Fruit fly (Drosophila melanogaster) whole organism, embryonic: ENCODE data around the gene CG9992.

Experiments used
- Atf3 ChIP-seq: fragments of 200-800 bp; sonication (Bioruptor generic); optimal IDR thresholded peaks from 3 replicates; lab custom pipeline; 2016; ENCODE audit warnings: missing biosample characterization, missing genetic modification characterization
- Bdp1 ChIP-seq: fragments of 200-800 bp; sonication (Bioruptor generic); optimal IDR thresholded peaks from 3 replicates; lab custom pipeline; 2016; ENCODE audit warnings: missing biosample characterization, missing genetic modification characterization
- CG11093 ChIP-seq: fragments of 200-800 bp; sonication (Bioruptor generic); IDR thresholded peaks from 3 replicates; pipeline ENCODE4 v1.3.6; 2022; ENCODE audit warnings: missing biosample characterization, missing genetic modification characterization
- CG11504 ChIP-seq: fragments of 200-800 bp; sonication (Bioruptor generic); optimal IDR thresholded peaks from 3 replicates; lab custom pipeline; 2019; ENCODE audit warnings: missing biosample characterization, mild to moderate bottlenecking, missing genetic modification characterization, moderate library complexity
- CG12942 ChIP-seq: fragments of 200-800 bp; sonication (Bioruptor generic); optimal IDR thresholded peaks from 3 replicates; lab custom pipeline; 2016; ENCODE audit warnings: missing biosample characterization, missing genetic modification characterization
- CG13424 ChIP-seq: fragments of 200-800 bp; sonication (Bioruptor generic); optimal IDR thresholded peaks from 2 replicates; lab custom pipeline; 2019; ENCODE audit warnings: missing biosample characterization, mild to moderate bottlenecking, missing genetic modification characterization, moderate library complexity
- CG15696 ChIP-seq: fragments of 200-800 bp; sonication (Bioruptor generic); optimal IDR thresholded peaks from 2 replicates; lab custom pipeline; 2019; ENCODE audit warnings: missing biosample characterization, mild to moderate bottlenecking, missing genetic modification characterization, moderate library complexity
- CG17568 ChIP-seq: fragments of 200-800 bp; sonication (Bioruptor generic); optimal IDR thresholded peaks from 2 replicates; lab custom pipeline; 2018; ENCODE audit warnings: missing biosample characterization, mild to moderate bottlenecking, missing genetic modification characterization, moderate library complexity
- CG18599 ChIP-seq: fragments of 200-800 bp; sonication (Bioruptor generic); optimal IDR thresholded peaks from 3 replicates; lab custom pipeline; 2017; ENCODE audit warnings: missing biosample characterization, missing genetic modification characterization, mild to moderate bottlenecking, moderate library complexity, missing genetic modification reagents
- CG18619 ChIP-seq: fragments of 200-800 bp; sonication (Bioruptor generic); optimal IDR thresholded peaks from 3 replicates; lab custom pipeline; 2017; ENCODE audit warnings: missing biosample characterization, mild to moderate bottlenecking, missing genetic modification characterization
- CG18764 ChIP-seq: fragments of 200-800 bp; sonication (Bioruptor generic); optimal IDR thresholded peaks from 3 replicates; lab custom pipeline; 2016; ENCODE audit warnings: missing biosample characterization, missing genetic modification characterization
- CG3163 ChIP-seq: fragments of 200-800 bp; sonication (Bioruptor generic); optimal IDR thresholded peaks from 3 replicates; lab custom pipeline; 2016; ENCODE audit warnings: missing biosample characterization, missing genetic modification characterization
- CG3281 ChIP-seq: fragments of 200-800 bp; sonication (Bioruptor generic); optimal IDR thresholded peaks from 3 replicates; lab custom pipeline; 2017; ENCODE audit warnings: missing biosample characterization, mild to moderate bottlenecking, missing genetic modification characterization
- CG33213 ChIP-seq: fragments of 200-800 bp; sonication (Bioruptor generic); optimal IDR thresholded peaks from 3 replicates; lab custom pipeline; 2016; ENCODE audit warnings: missing biosample characterization, missing genetic modification characterization
- CG34422 ChIP-seq: fragments of 200-800 bp; sonication (Bioruptor generic); IDR thresholded peaks from 3 replicates; pipeline ENCODE4 v1.3.6; 2022; ENCODE audit warnings: missing biosample characterization, missing genetic modification characterization
- CG4328 ChIP-seq: fragments of 200-800 bp; sonication (Bioruptor generic); optimal IDR thresholded peaks from 3 replicates; lab custom pipeline; 2017; ENCODE audit warnings: missing biosample characterization, missing genetic modification reagents, missing genetic modification characterization
- CG7372 ChIP-seq: fragments of 200-800 bp; sonication (Bioruptor generic); IDR thresholded peaks from 2 replicates; pipeline ENCODE4 v1.3.6; 2022; ENCODE audit warnings: missing biosample characterization, missing genetic modification characterization
- CG7839 ChIP-seq: fragments of 200-800 bp; sonication (Bioruptor generic); optimal IDR thresholded peaks from 3 replicates; lab custom pipeline; 2018; ENCODE audit warnings: missing biosample characterization, mild to moderate bottlenecking, missing genetic modification characterization, moderate library complexity
- CG8290 ChIP-seq, 3 experiments: fragments of 200-800 bp; sonication (Bioruptor generic); optimal IDR thresholded peaks; 2 replicates each; lab custom pipeline; 2016 to 2019; ENCODE audit warnings: missing biosample characterization in 3 of 3, missing genetic modification characterization in 3 of 3, mild to moderate bottlenecking in 2 of 3, moderate library complexity in 1 of 3
- CG8478 ChIP-seq: fragments of >200 bp; optimal IDR thresholded peaks from 2 replicates; lab custom pipeline; 2018
- CG8765 ChIP-seq: fragments of 200-800 bp; sonication (Bioruptor generic); IDR thresholded peaks from 2 replicates; pipeline ENCODE4 v1.3.6; 2022; ENCODE audit warnings: missing biosample characterization, missing genetic modification characterization
- CG8944 ChIP-seq: fragments of 200-800 bp; sonication (Bioruptor generic); optimal IDR thresholded peaks from 3 replicates; lab custom pipeline; 2016; ENCODE audit warnings: missing biosample characterization, missing genetic modification characterization
- CG9817 ChIP-seq: fragments of 200-800 bp; sonication (Bioruptor generic); optimal IDR thresholded peaks from 2 replicates; lab custom pipeline; 2018; ENCODE audit warnings: missing biosample characterization, mild to moderate bottlenecking, missing genetic modification characterization, moderate library complexity
- CHES-1-like ChIP-seq: fragments of 200-800 bp; sonication (Bioruptor generic); optimal IDR thresholded peaks from 2 replicates; lab custom pipeline; 2016; ENCODE audit warnings: missing biosample characterization, missing genetic modification characterization
- Dref ChIP-seq: fragments of 200-800 bp; sonication (Bioruptor generic); IDR thresholded peaks from 2 replicates; pipeline ENCODE4 v1.3.6; 2022; ENCODE audit warnings: missing biosample characterization, missing genetic modification characterization
- Fer1 ChIP-seq: fragments of 200-800 bp; sonication (Bioruptor generic); optimal IDR thresholded peaks from 2 replicates; lab custom pipeline; 2017; ENCODE audit warnings: missing biosample characterization, mild to moderate bottlenecking, missing genetic modification characterization
- Gsc ChIP-seq: fragments of 200-800 bp; sonication (Bioruptor generic); IDR thresholded peaks from 2 replicates; pipeline ENCODE4 v1.3.6; 2022; ENCODE audit warnings: missing biosample characterization, missing genetic modification characterization
- HmgZ ChIP-seq: fragments of 200-800 bp; sonication (Bioruptor generic); optimal IDR thresholded peaks from 2 replicates; lab custom pipeline; 2018; ENCODE audit warnings: missing biosample characterization, mild to moderate bottlenecking, missing genetic modification characterization
- Hmx ChIP-seq: fragments of 200-800 bp; sonication (Bioruptor generic); optimal IDR thresholded peaks from 2 replicates; lab custom pipeline; 2016; ENCODE audit warnings: missing biosample characterization, missing genetic modification characterization
- Med ChIP-seq: fragments of 200-800 bp; sonication (Bioruptor generic); peaks from one replicate; lab custom pipeline; 2016; ENCODE audit warnings: missing biosample characterization, missing genetic modification characterization, mild to moderate bottlenecking, inconsistent platforms, moderate library complexity
- Oaz ChIP-seq: fragments of 200-800 bp; sonication (Bioruptor generic); IDR thresholded peaks from 2 replicates; pipeline ENCODE4 v1.3.6; 2022; ENCODE audit warnings: missing biosample characterization, missing genetic modification characterization
- Sry-β ChIP-seq: fragments of 200-800 bp; sonication (Bioruptor generic); optimal IDR thresholded peaks from 2 replicates; lab custom pipeline; 2018; ENCODE audit warnings: missing biosample characterization, mild to moderate bottlenecking, missing genetic modification characterization, moderate library complexity
- Sry-δ ChIP-seq: fragments of 200-800 bp; sonication (Bioruptor generic); optimal IDR thresholded peaks from 2 replicates; lab custom pipeline; 2016; ENCODE audit warnings: missing biosample characterization, missing genetic modification characterization
- YL-1 ChIP-seq: fragments of 200-800 bp; sonication (Bioruptor generic); optimal IDR thresholded peaks from 3 replicates; lab custom pipeline; 2017; ENCODE audit warnings: missing biosample characterization, mild to moderate bottlenecking, missing genetic modification characterization
- bbx ChIP-seq: fragments of 200-800 bp; sonication (Bioruptor generic); IDR thresholded peaks from 2 replicates; pipeline ENCODE4 v1.3.6; 2022; ENCODE audit warnings: missing biosample characterization, missing genetic modification characterization; ENCODE audit not compliant: partially characterized antibody
- dan ChIP-seq: fragments of 200-800 bp; sonication (Bioruptor generic); IDR thresholded peaks from 2 replicates; pipeline ENCODE4 v1.3.6; 2022; ENCODE audit warnings: missing biosample characterization, missing genetic modification characterization
- dmrt11E ChIP-seq: fragments of 200-800 bp; sonication (Bioruptor generic); optimal IDR thresholded peaks from 3 replicates; lab custom pipeline; 2018; ENCODE audit warnings: missing biosample characterization, mild to moderate bottlenecking, missing genetic modification characterization, moderate library complexity
- dpn ChIP-seq, 2 experiments: fragments of 200-800 bp; sonication (Bioruptor generic); optimal IDR thresholded peaks; 3 replicates each; lab custom pipeline; 2016; ENCODE audit warnings: missing biosample characterization in 2 of 2, missing genetic modification characterization in 2 of 2
- emc ChIP-seq: fragments of 200-800 bp; sonication (Bioruptor generic); optimal IDR thresholded peaks from 2 replicates; lab custom pipeline; 2016; ENCODE audit warnings: missing biosample characterization, missing genetic modification characterization
- ems ChIP-seq: fragments of 200-800 bp; sonication (Bioruptor generic); optimal IDR thresholded peaks from 3 replicates; lab custom pipeline; 2016; ENCODE audit warnings: missing biosample characterization, missing genetic modification characterization
- gcm2 ChIP-seq: fragments of 200-800 bp; sonication (Bioruptor generic); optimal IDR thresholded peaks from 2 replicates; lab custom pipeline; 2016; ENCODE audit warnings: missing biosample characterization, missing genetic modification characterization
- kni ChIP-seq: fragments of 200-800 bp; sonication (Bioruptor generic); optimal IDR thresholded peaks from 3 replicates; lab custom pipeline; 2017; ENCODE audit warnings: mild to moderate bottlenecking, missing biosample characterization, missing genetic modification reagents, missing genetic modification characterization
- lilli ChIP-seq: fragments of 200-800 bp; sonication (Bioruptor generic); optimal IDR thresholded peaks from 3 replicates; lab custom pipeline; 2016; ENCODE audit warnings: missing biosample characterization, missing genetic modification characterization
- onecut ChIP-seq: fragments of 200-800 bp; sonication (Bioruptor generic); IDR thresholded peaks from 2 replicates; pipeline ENCODE4 v1.3.6; 2022; ENCODE audit warnings: missing biosample characterization, missing genetic modification characterization
- pros ChIP-seq: fragments of 200-800 bp; sonication (Bioruptor generic); optimal IDR thresholded peaks from 3 replicates; lab custom pipeline; 2019; ENCODE audit warnings: missing biosample characterization, mild to moderate bottlenecking, missing genetic modification characterization, moderate library complexity
- tap ChIP-seq: fragments of 200-800 bp; optimal IDR thresholded peaks from 3 replicates; lab custom pipeline; 2019; ENCODE audit warnings: missing biosample characterization, mild to moderate bottlenecking, missing genetic modification characterization, moderate library complexity
- vnd ChIP-seq: fragments of 200-800 bp; sonication (Bioruptor generic); IDR thresholded peaks from 3 replicates; pipeline ENCODE4 v1.3.6; 2022; ENCODE audit warnings: missing biosample characterization, missing genetic modification characterization; ENCODE audit not compliant: partially characterized antibody
- vvl ChIP-seq: fragments of 200-800 bp; sonication (Bioruptor generic); IDR thresholded peaks from 2 replicates; pipeline ENCODE4 v1.3.6; 2022; ENCODE audit warnings: missing biosample characterization, missing genetic modification characterization
- zen ChIP-seq: fragments of 200-800 bp; sonication (Bioruptor generic); optimal IDR thresholded peaks from 3 replicates; lab custom pipeline; 2018; ENCODE audit warnings: missing biosample characterization, mild to moderate bottlenecking, missing genetic modification characterization, moderate library complexity
- zen2 ChIP-seq: fragments of 200-800 bp; sonication (Bioruptor generic); IDR thresholded peaks from 3 replicates; pipeline ENCODE4 v1.3.6; 2022; ENCODE audit warnings: missing biosample characterization, missing genetic modification characterization; ENCODE audit not compliant: partially characterized antibody

CG9992 gene

DNA sequence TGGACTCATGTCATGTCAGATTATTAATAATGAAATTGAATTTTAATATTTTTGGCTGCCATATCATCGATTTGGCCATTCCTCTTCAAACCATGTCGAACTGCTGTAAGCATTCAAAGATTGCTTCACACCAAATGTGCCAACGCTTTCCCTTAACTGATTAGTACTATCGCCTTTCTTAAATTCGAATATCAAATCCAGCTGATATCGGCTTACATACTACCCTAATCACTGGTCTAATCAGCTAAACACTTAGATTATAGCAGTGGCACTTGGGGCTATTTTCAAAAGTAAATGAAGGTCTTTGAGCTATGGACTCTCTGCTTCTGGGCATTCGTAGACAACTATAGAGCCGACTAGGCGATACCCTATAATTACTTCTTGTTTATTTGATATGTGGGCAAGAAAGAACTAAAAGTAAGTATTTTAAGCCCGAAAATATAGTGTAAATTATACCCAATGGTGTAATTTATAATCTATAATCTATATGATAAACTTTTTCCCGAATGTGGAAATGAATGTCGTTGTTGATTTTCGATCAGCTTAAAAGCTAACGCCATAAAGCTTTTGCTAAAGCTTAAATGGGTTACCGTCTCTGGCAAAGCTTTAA is 19.2 kb upstream of the CG9992 start (continued):
- peak; percentile 89 for TF ChIP-seq lilli (GFP tag; lab: Kevin White, UChicago)
- 0 out of 3 replicates have a peak, but pooled peaks have one; percentile 22 for TF ChIP-seq CG11093
- peak; percentile 75 for TF ChIP-seq CG18619 (GFP tag; lab: Kevin White, UChicago)
- peak; percentile 84 for TF ChIP-seq CG18599 (GFP tag; lab: Kevin White, UChicago)
- peak; percentile 12 for TF ChIP-seq CG12942 (GFP tag; lab: Kevin White, UChicago)
- TF ChIP-seq kni (GFP tag; lab: Kevin White, UChicago) = no peak
- TF ChIP-seq CG7839 (tag; lab: Kevin White, UChicago) = peak; percentile 90
- no peak for TF ChIP-seq dan (GFP tag; lab: Robert Waterston, UW)
- TF ChIP-seq bbx (GFP tag; lab: Robert Waterston, UW) = no peak
- no peak for TF ChIP-seq YL-1 (GFP tag; lab: Kevin White, UChicago)
- TF ChIP-seq CG8765 (GFP tag; lab: Robert Waterston, UW) = no peak
- 0 out of 2 replicates have a peak, but pooled peaks have one; percentile 26 for TF ChIP-seq CG7372 (GFP tag; lab: Robert Waterston, UW)
- TF ChIP-seq CG8290 (GFP tag; optimal IDR thresholded peaks at IDR 0.05; lab: Kevin White, UChicago) = peak; percentile 20
- TF ChIP-seq CG8290 (tag; optimal IDR thresholded peaks at IDR 0.05; lab: Kevin White, UChicago) = no peak
- TF ChIP-seq Dref (GFP tag; lab: Robert Waterston, UW) = no peak
- peak; percentile 62 to 84 for TF ChIP-seq dpn (GFP tag; optimal IDR thresholded peaks at IDR 0.05; lab: Kevin White, UChicago)
- TF ChIP-seq CHES-1-like (GFP tag; lab: Kevin White, UChicago) = peak; percentile 18
- TF ChIP-seq Bdp1 = peak; percentile 18
- no peak for TF ChIP-seq CG15696 (tag; lab: Kevin White, UChicago)
- no peak for TF ChIP-seq tap (tag; lab: Kevin White, UChicago)
- peak; percentile 26 for TF ChIP-seq CG8944 (GFP tag; lab: Kevin White, UChicago)
- TF ChIP-seq emc (GFP tag; lab: Kevin White, UChicago) = no peak
- no peak for TF ChIP-seq dmrt11E
- peak; percentile 18 for TF ChIP-seq zen
- TF ChIP-seq CG18764 (GFP tag; lab: Kevin White, UChicago) = no peak
- no peak for TF ChIP-seq Hmx
- peak; percentile 9 for TF ChIP-seq CG4328 (GFP tag; lab: Kevin White, UChicago)
- TF ChIP-seq ems (GFP tag; lab: Kevin White, UChicago) = peak; percentile 62
- peak; percentile 81 for TF ChIP-seq HmgZ (tag; lab: Kevin White, UChicago)
- no peak for TF ChIP-seq CG3163
- peak; percentile 77 for TF ChIP-seq CG3281
- TF ChIP-seq CG13424 (tag; lab: Kevin White, UChicago) = peak; percentile 73
- TF ChIP-seq gcm2 (GFP tag; lab: Kevin White, UChicago) = peak; percentile 44
- peak; percentile 61 for TF ChIP-seq CG9817 (tag; lab: Kevin White, UChicago)
- no peak for TF ChIP-seq CG11504
- no peak for TF ChIP-seq Atf3 (GFP tag; lab: Kevin White, UChicago)
- TF ChIP-seq onecut = no peak; the same call in 1 of the 2 replicates
- no peak for TF ChIP-seq CG17568
- peak; percentile 74; the same call in 2 of the 3 replicates for TF ChIP-seq CG34422 (GFP tag; lab: Robert Waterston, UW)
- peak; percentile 85 for TF ChIP-seq Fer1 (GFP tag; lab: Kevin White, UChicago)
- no peak for TF ChIP-seq vnd (GFP tag; lab: Robert Waterston, UW)
- TF ChIP-seq vvl (GFP tag; lab: Robert Waterston, UW) = peak; percentile 92
- TF ChIP-seq CG33213 (GFP tag; lab: Kevin White, UChicago) = no peak
- peak; percentile 52 for TF ChIP-seq Oaz
- TF ChIP-seq Sry-β (GFP tag; lab: Kevin White, UChicago) = no peak
- peak; percentile 14 for TF ChIP-seq Sry-δ (GFP tag; lab: Kevin White, UChicago)
- TF ChIP-seq zen2 (GFP tag; lab: Robert Waterston, UW) = no peak
- TF ChIP-seq Gsc (GFP tag; lab: Robert Waterston, UW) = no peak
- no peak for TF ChIP-seq CG8478 (lab: Kevin White, UChicago)
- no peak for TF ChIP-seq pros (GFP tag; lab: Kevin White, UChicago)
- TF ChIP-seq Med (GFP tag; lab: Kevin White, UChicago) = peak; percentile 94
